Worm (Caenorhabditis elegans): ENCODE data around the gene aat-2.

aat-2 gene

ce11 chrV:9212499-9212898, 33.7 kb downstream of the aat-2 start (continued):
- TF ChIP-seq mab-5 (tag; optimal IDR thresholded peaks at IDR 0.05) (no peak), blmp-1 (tag; optimal IDR thresholded peaks at IDR 0.05) (no peak), elt-3 (tag; optimal IDR thresholded peaks at IDR 0.05) (no peak), cnd-1 (tag; optimal IDR thresholded peaks at IDR 0.05) (no peak), unc-62 (GFP tag; optimal IDR thresholded peaks at IDR 0.05) (no peak)

ce11 chrV:9208878-9209277, 37.3 kb downstream of the aat-2 start:
- TF ChIP-seq nhr-2 (tag; optimal IDR thresholded peaks at IDR 0.05) (no peak), ces-1 (GFP tag; optimal IDR thresholded peaks at IDR 0.05) (peak; percentile 32), lin-32 (GFP tag; optimal IDR thresholded peaks at IDR 0.05) (no peak)

- no peak for TF ChIP-seq ces-1 (GFP tag; optimal IDR thresholded peaks at IDR 0.05)
- TF ChIP-seq nhr-12 (tag; optimal IDR thresholded peaks at IDR 0.05), result no peak
- no peak for TF ChIP-seq elt-1 (tag; optimal IDR thresholded peaks at IDR 0.05; ENCODE audit: borderline replicate concordance, insufficient read depth)
- TF ChIP-seq unc-62 (GFP tag; optimal IDR thresholded peaks at IDR 0.05), result no peak
- TF ChIP-seq drap-1 (GFP tag; optimal IDR thresholded peaks at IDR 0.05), result no peak
- TF ChIP-seq lsy-2 (tag; optimal IDR thresholded peaks at IDR 0.05), result no peak
- TF ChIP-seq zip-8 (tag; optimal IDR thresholded peaks at IDR 0.05), result no peak
- no peak for TF ChIP-seq tbx-8 (GFP tag; optimal IDR thresholded peaks at IDR 0.05)
- TF ChIP-seq bed-3 (GFP tag; optimal IDR thresholded peaks at IDR 0.05), result no peak
- TF ChIP-seq flh-1 (GFP tag; optimal IDR thresholded peaks at IDR 0.05), result no peak
- no peak for TF ChIP-seq ceh-39 (tag; optimal IDR thresholded peaks at IDR 0.05)
- TF ChIP-seq sem-2 (GFP tag; optimal IDR thresholded peaks at IDR 0.05), result no peak
Measured at ce11 chrV:9207377-9207776, 38.8 kb downstream of the aat-2 start, which contains the start of gene inx-10. inx-10 (minus strand) TSS chrV:9207477.

- no peak for TF ChIP-seq ham-2 (GFP tag; optimal IDR thresholded peaks at IDR 0.05)
- no peak for TF ChIP-seq ces-1 (GFP tag; optimal IDR thresholded peaks at IDR 0.05)
- no peak for TF ChIP-seq lin-32 (GFP tag; optimal IDR thresholded peaks at IDR 0.05)
- no peak for TF ChIP-seq nhr-12 (tag; optimal IDR thresholded peaks at IDR 0.05)
- TF ChIP-seq mab-5 (tag; optimal IDR thresholded peaks at IDR 0.05), result no peak
Measured at ce11 chrV:9202710-9203109, 43.5 kb downstream of the aat-2 start, which contains the start of gene asp-2. asp-2 (plus strand) TSS chrV:9203077.

- TF ChIP-seq hlh-1 (tag; optimal IDR thresholded peaks at IDR 0.05) (no peak), mls-2 (tag; optimal IDR thresholded peaks at IDR 0.05) (no peak), blmp-1 (tag; optimal IDR thresholded peaks at IDR 0.05) (no peak), unc-39 (tag; optimal IDR thresholded peaks at IDR 0.05) (no peak), sem-2 (GFP tag; optimal IDR thresholded peaks at IDR 0.05) (no peak), cnd-1 (tag; optimal IDR thresholded peaks at IDR 0.05) (no peak), M03D4.4 (tag; optimal IDR thresholded peaks at IDR 0.05) (no peak), sptf-1 (tag; optimal IDR thresholded peaks at IDR 0.05) (no peak), nhr-237 (tag; optimal IDR thresholded peaks at IDR 0.05) (no peak), mab-5 (tag; optimal IDR thresholded peaks at IDR 0.05) (no peak), elt-3 (tag; optimal IDR thresholded peaks at IDR 0.05) (no peak), ces-1 (GFP tag; optimal IDR thresholded peaks at IDR 0.05) (no peak), tbx-8 (GFP tag; optimal IDR thresholded peaks at IDR 0.05) (no peak), pha-4 (tag; optimal IDR thresholded peaks at IDR 0.05) (no peak)
Measured at ce11 chrV:9198887-9199286, 47.3 kb downstream of the aat-2 start, which contains the start of gene str-177. str-177 (minus strand) TSS chrV:9198987.

- TF ChIP-seq mls-2 (tag; optimal IDR thresholded peaks at IDR 0.05), result no peak
- TF ChIP-seq unc-120 (tag; optimal IDR thresholded peaks at IDR 0.05; ENCODE audit: poor library complexity, severe bottlenecking), result no peak
- TF ChIP-seq blmp-1 (tag; optimal IDR thresholded peaks at IDR 0.05), result no peak
- TF ChIP-seq ztf-11 (tag; optimal IDR thresholded peaks at IDR 0.05), result no peak
- no peak for TF ChIP-seq ham-2 (GFP tag; optimal IDR thresholded peaks at IDR 0.05)
- no peak for TF ChIP-seq unc-39 (tag; optimal IDR thresholded peaks at IDR 0.05)
Measured at ce11 chrV:9197121-9197520, 49.0 kb downstream of the aat-2 start, which contains the start of gene C24B5.4. C24B5.4 (minus strand) TSS chrV:9197326.

Measured in whole organism, mixed stage, embryonic.